Worm (Caenorhabditis elegans) whole organism, L3 larva: ENCODE data around the gene mog-5.
A peak's percentile ranks its signal among the peaks of the same experiment; 100 is the strongest.

Source experiments
- ZK546.5 ChIP-seq: sonication (generic microtip); optimal IDR thresholded peaks from 2 replicates; lab custom pipeline; 2017; ENCODE audit warnings: missing biosample characterization, missing genetic modification characterization
- aly-2 ChIP-seq: fragments of 150-350 bp; optimal IDR thresholded peaks from 2 replicates; lab custom pipeline; 2014; ENCODE audit warnings: missing biosample characterization, missing genetic modification characterization
- ama-1 ChIP-seq: fragments of 150-350 bp; optimal IDR thresholded peaks from 2 replicates; lab custom pipeline; 2018
- ceh-16 ChIP-seq: sonication (generic microtip); optimal IDR thresholded peaks from 2 replicates; lab custom pipeline; 2017; ENCODE audit warnings: missing biosample characterization, missing genetic modification characterization
- ceh-82 ChIP-seq: fragments of 150-350 bp; optimal IDR thresholded peaks from 2 replicates; lab custom pipeline; 2014; ENCODE audit warnings: missing biosample characterization, missing genetic modification characterization
- ceh-9 ChIP-seq: sonication (generic microtip); optimal IDR thresholded peaks from 2 replicates; lab custom pipeline; 2018; ENCODE audit warnings: missing biosample characterization, missing genetic modification characterization
- egl-27 ChIP-seq: sonication (generic microtip); optimal IDR thresholded peaks from 4 replicates; lab custom pipeline; 2017; ENCODE audit warnings: missing biosample characterization, missing genetic modification reagents, missing genetic modification characterization
- egl-5 ChIP-seq: fragments of 150-350 bp; optimal IDR thresholded peaks from 2 replicates; lab custom pipeline; 2017; ENCODE audit warnings: missing biosample characterization, missing genetic modification reagents, missing genetic modification characterization, inconsistent platforms
- elt-2 ChIP-seq: sonication (generic microtip); optimal IDR thresholded peaks from 2 replicates; lab custom pipeline; 2016; ENCODE audit warnings: missing genetic modification reagents, mild to moderate bottlenecking, missing genetic modification characterization, missing compliant biosample characterization
- elt-3 ChIP-seq, 3 experiments: fragments of 150-350 bp in 1 of 3; sonication (generic microtip) in 2 of 3; optimal IDR thresholded peaks; 2 replicates in 2 of 3; 4 replicates in 1 of 3; lab custom pipeline; 2014 to 2017; ENCODE audit warnings: missing biosample characterization in 3 of 3, missing genetic modification characterization in 3 of 3
- fos-1 ChIP-seq: fragments of 150-350 bp; optimal IDR thresholded peaks from 2 replicates; lab custom pipeline; 2014; ENCODE audit warnings: missing biosample characterization, missing genetic modification characterization
- hmg-11 ChIP-seq: sonication (generic microtip); optimal IDR thresholded peaks from 2 replicates; lab custom pipeline; 2016; ENCODE audit warnings: missing genetic modification characterization, missing compliant biosample characterization
- lin-15B ChIP-seq: fragments of 150-350 bp; optimal IDR thresholded peaks from 2 replicates; lab custom pipeline; 2014; ENCODE audit warnings: missing biosample characterization, missing genetic modification characterization
- lin-39 ChIP-seq: fragments of 150-350 bp; optimal IDR thresholded peaks from 2 replicates; lab custom pipeline; 2018; ENCODE audit warnings: missing biosample characterization, missing genetic modification reagents, missing genetic modification characterization
- lsy-12 ChIP-seq: sonication (generic microtip); optimal IDR thresholded peaks from 2 replicates; lab custom pipeline; 2016; ENCODE audit warnings: mild to moderate bottlenecking, missing genetic modification characterization, missing compliant biosample characterization
- mdl-1 ChIP-seq: fragments of 150-350 bp; optimal IDR thresholded peaks from 2 replicates; lab custom pipeline; 2014; ENCODE audit warnings: missing biosample characterization, missing genetic modification characterization
- mml-1 ChIP-seq: fragments of 150-350 bp; sonication (generic microtip); optimal IDR thresholded peaks from 3 replicates; lab custom pipeline; 2014; ENCODE audit warnings: missing biosample characterization, missing genetic modification characterization
- nfya-1 ChIP-seq: sonication (generic microtip); optimal IDR thresholded peaks from 2 replicates; lab custom pipeline; 2017; ENCODE audit warnings: missing genetic modification characterization, mild to moderate bottlenecking, missing compliant biosample characterization, antibody characterized with exemption, moderate library complexity; ENCODE audit not compliant: insufficient read depth
- nhr-11 ChIP-seq: fragments of 150-350 bp; optimal IDR thresholded peaks from 2 replicates; lab custom pipeline; 2014; ENCODE audit warnings: missing biosample characterization, missing genetic modification characterization
- nhr-23 ChIP-seq: fragments of 150-350 bp; optimal IDR thresholded peaks from 2 replicates; lab custom pipeline; 2014; ENCODE audit warnings: missing biosample characterization, missing genetic modification reagents, missing genetic modification characterization
- nhr-25 ChIP-seq: sonication (generic microtip); optimal IDR thresholded peaks from 2 replicates; lab custom pipeline; 2017; ENCODE audit warnings: missing biosample characterization, missing genetic modification characterization
- nhr-28 ChIP-seq: fragments of 150-350 bp; optimal IDR thresholded peaks from 2 replicates; lab custom pipeline; 2014; ENCODE audit warnings: missing biosample characterization, missing genetic modification characterization
- nhr-43 ChIP-seq: sonication (generic microtip); optimal IDR thresholded peaks from 2 replicates; lab custom pipeline; 2016; ENCODE audit warnings: mild to moderate bottlenecking, missing genetic modification characterization, missing compliant biosample characterization; ENCODE audit not compliant: poor library complexity, severe bottlenecking
- nhr-76 ChIP-seq: fragments of 150-350 bp; sonication (generic microtip); optimal IDR thresholded peaks from 5 replicates; lab custom pipeline; 2014; ENCODE audit warnings: missing biosample characterization, missing genetic modification characterization
- nhr-77 ChIP-seq: fragments of 150-350 bp; optimal IDR thresholded peaks from 2 replicates; lab custom pipeline; 2014; ENCODE audit warnings: missing biosample characterization, missing genetic modification characterization
- pha-4 ChIP-seq: fragments of 150-350 bp; optimal IDR thresholded peaks from 2 replicates; lab custom pipeline; 2014; ENCODE audit warnings: missing biosample characterization, missing genetic modification reagents, missing genetic modification characterization
- pqm-1 ChIP-seq: fragments of 150-350 bp; optimal IDR thresholded peaks from 2 replicates; lab custom pipeline; 2017; ENCODE audit warnings: missing biosample characterization, missing genetic modification characterization, inconsistent platforms
- sea-2 ChIP-seq: fragments of 150-350 bp; sonication (generic microtip); optimal IDR thresholded peaks from 4 replicates; lab custom pipeline; 2014; ENCODE audit warnings: missing biosample characterization, missing genetic modification reagents, missing genetic modification characterization
- snpc-4 ChIP-seq: fragments of 150-350 bp; optimal IDR thresholded peaks from 2 replicates; lab custom pipeline; 2014; ENCODE audit warnings: missing biosample characterization, missing genetic modification characterization
- tbx-2 ChIP-seq: sonication (generic microtip); optimal IDR thresholded peaks from 2 replicates; lab custom pipeline; 2016; ENCODE audit warnings: mild to moderate bottlenecking, missing genetic modification characterization, missing compliant biosample characterization
- unc-62 ChIP-seq: fragments of 150-350 bp; sonication (generic microtip); optimal IDR thresholded peaks from 4 replicates; lab custom pipeline; 2014; ENCODE audit warnings: missing biosample characterization, missing genetic modification reagents, missing genetic modification characterization
- zag-1 ChIP-seq: fragments of 150-350 bp; optimal IDR thresholded peaks from 2 replicates; lab custom pipeline; 2014; ENCODE audit warnings: missing biosample characterization, missing genetic modification characterization

The mog-5 gene

ce11 chrII:5418317-5418716, 19.0 kb downstream of the mog-5 start:
- TF ChIP-seq lsy-12 (tag; lab: Kevin White, UChicago): no peak
- no peak for TF ChIP-seq mdl-1
- TF ChIP-seq aly-2: no peak
- TF ChIP-seq mml-1 (tag; lab: Kevin White, UChicago): no peak
- TF ChIP-seq nhr-76: no peak
- TF ChIP-seq unc-62 (GFP tag; lab: Kevin White, UChicago): no peak
- TF ChIP-seq nhr-11: no peak
- no peak for TF ChIP-seq nhr-43 (tag; lab: Kevin White, UChicago)
- TF ChIP-seq nhr-23 (tag; lab: Kevin White, UChicago): no peak
- TF ChIP-seq lin-15B (tag; lab: Kevin White, UChicago): no peak
- TF ChIP-seq elt-3 (tag; optimal IDR thresholded peaks at IDR 0.05; lab: Kevin White, UChicago): no peak

- TF ChIP-seq ZK546.5 (tag; lab: Kevin White, UChicago): no peak
- no peak for TF ChIP-seq aly-2
- TF ChIP-seq snpc-4: no peak
- no peak for TF ChIP-seq pha-4
- TF ChIP-seq sea-2 (GFP tag; lab: Kevin White, UChicago): no peak
- no peak for TF ChIP-seq nhr-28 (tag; lab: Kevin White, UChicago)
- no peak for TF ChIP-seq egl-27 (tag; lab: Kevin White, UChicago)
- TF ChIP-seq nhr-43 (tag; lab: Kevin White, UChicago): no peak
- no peak for TF ChIP-seq hmg-11 (tag; lab: Kevin White, UChicago)
- TF ChIP-seq egl-5 (tag; lab: Kevin White, UChicago): no peak
- no peak for TF ChIP-seq nhr-76
- TF ChIP-seq, all 47 proteins: peak for 0
Observed at ce11 chrII:5418929-5419328, 19.6 kb downstream of the mog-5 start, which contains the start of gene EEED8.15. Gene EEED8.15, plus strand, starts transcription at chrII:5419229.

- TF ChIP-seq nfya-1 (tag; lab: Kevin White, UChicago) (peak; percentile 45), pha-4 (peak; percentile 71), pqm-1 (tag; lab: Kevin White, UChicago) (no peak), nhr-25 (tag; lab: Kevin White, UChicago) (peak; percentile 13)
Observed at ce11 chrII:5420947-5421614, 21.7 kb downstream of the mog-5 start, which contains the start of gene tofu-6. Gene tofu-6, plus strand, starts transcription at chrII:5421248.

ce11 chrII:5423832-5424231, 24.5 kb downstream of the mog-5 start, which contains the start of gene F07F6.7:
Gene F07F6.7, minus strand, starts transcription at chrII:5423858.
- TF ChIP-seq elt-2 (tag; lab: Kevin White, UChicago) (peak; percentile 6), ama-1 (lab: Kevin White, UChicago) (no peak)

- TF ChIP-seq nhr-25 (tag; lab: Kevin White, UChicago): no peak
- no peak for TF ChIP-seq mdl-1
- no peak for TF ChIP-seq tbx-2 (tag; lab: Kevin White, UChicago)
- no peak for TF ChIP-seq nhr-77 (tag; lab: Kevin White, UChicago)
- no peak for TF ChIP-seq hmg-11 (tag; lab: Kevin White, UChicago)
- TF ChIP-seq ceh-16 (tag; lab: Kevin White, UChicago): no peak
- TF ChIP-seq zag-1: no peak
- TF ChIP-seq aly-2: no peak
- no peak for TF ChIP-seq fos-1 (tag; lab: Kevin White, UChicago)
- TF ChIP-seq pha-4: no peak
- TF ChIP-seq egl-27 (tag; lab: Kevin White, UChicago): no peak
- no peak for TF ChIP-seq nfya-1 (tag; lab: Kevin White, UChicago)
- no peak for TF ChIP-seq unc-62 (GFP tag; lab: Kevin White, UChicago)
- no peak for TF ChIP-seq ceh-9
- TF ChIP-seq ceh-82 (tag; lab: Kevin White, UChicago): no peak
- TF ChIP-seq lin-39: no peak
- TF ChIP-seq egl-5 (tag; lab: Kevin White, UChicago): no peak
- no peak for TF ChIP-seq elt-2 (tag; lab: Kevin White, UChicago)
Observed at ce11 chrII:5425633-5426032, 26.3 kb downstream of the mog-5 start, which contains the start of gene F07F6.8. Gene F07F6.8, minus strand, starts transcription at chrII:5425733.
